Worm (Caenorhabditis elegans) whole organism, L4/young adult: Measurements from ENCODE around the gene clec-176.

Experiments used
- W03F9.2 ChIP-seq: fragments of 150-350 bp; optimal IDR thresholded peaks from 2 replicates; lab custom pipeline; 2014; ENCODE audit warnings: missing biosample characterization, missing genetic modification characterization
- dao-5 ChIP-seq: sonication (generic microtip); optimal IDR thresholded peaks from 2 replicates; lab custom pipeline; 2016; ENCODE audit warnings: missing genotype, missing genetic modification characterization, moderate library complexity, missing compliant biosample characterization
- him-1 ChIP-seq: sonication (generic microtip); optimal IDR thresholded peaks from 2 replicates; lab custom pipeline; 2016; ENCODE audit warnings: missing genotype, missing genetic modification reagents, missing genetic modification characterization, missing compliant biosample characterization

DNA sequence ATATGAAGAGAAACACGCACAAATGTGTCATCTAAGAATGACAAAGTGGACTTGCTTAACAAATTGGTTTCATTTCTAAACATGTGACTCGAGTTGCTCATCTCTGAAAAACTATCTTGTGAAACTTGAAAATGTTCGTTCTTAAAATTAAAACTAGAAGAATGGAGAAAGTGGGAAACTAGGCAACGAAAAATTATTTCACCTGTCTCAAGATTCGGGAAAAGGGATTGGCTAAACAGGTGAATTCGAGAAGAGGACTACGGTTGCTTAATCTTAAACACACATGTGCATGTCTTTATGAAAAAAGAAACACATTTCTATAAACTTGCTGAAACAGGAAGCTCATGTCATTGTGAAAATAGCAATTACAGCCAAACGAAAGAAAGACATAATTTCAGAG lies 2.8 kb upstream of the clec-176 start, which contains the start of gene srz-24:
- TF ChIP-seq him-1 (tag; lab: Kevin White, UChicago) (no peak), W03F9.2 (tag; lab: Kevin White, UChicago) (no peak), dao-5 (tag; lab: Kevin White, UChicago) (no peak)
